Worm (Caenorhabditis elegans) whole organism, young adult: ENCODE data around the gene rbm-17.

ENCODE experiments used
- C06A6.2 ChIP-seq: fragments of 200-800 bp; sonication (Bioruptor generic); conservative IDR thresholded peaks from 2 replicates; pipeline ENCODE4 v1.3.6; 2022; ENCODE audit warnings: missing genetic modification characterization, missing compliant biosample characterization
- F33H1.4 ChIP-seq: fragments of 200-800 bp; sonication (Bioruptor generic); IDR thresholded peaks from 2 replicates; pipeline ENCODE4 v1.3.6; 2022; ENCODE audit warnings: missing genetic modification reagents, missing genetic modification characterization, missing compliant biosample characterization
- F39B2.1 ChIP-seq: fragments of 200-800 bp; sonication (Bioruptor generic); IDR thresholded peaks from 2 replicates; pipeline ENCODE4 v1.3.6; 2022; ENCODE audit warnings: missing genetic modification reagents, missing genetic modification characterization, missing compliant biosample characterization
- F49E8.2 ChIP-seq: sonication (generic microtip); optimal IDR thresholded peaks from 3 replicates; lab custom pipeline; 2017; ENCODE audit warnings: missing genetic modification characterization, mild to moderate bottlenecking, missing compliant biosample characterization, antibody characterized with exemption, moderate library complexity; ENCODE audit not compliant: insufficient read depth
- F55B11.4 ChIP-seq: sonication (generic microtip); optimal IDR thresholded peaks from 2 replicates; lab custom pipeline; 2016; ENCODE audit warnings: missing compliant biosample characterization, missing genetic modification characterization, borderline replicate concordance; ENCODE audit not compliant: insufficient read depth
- K11D2.4 ChIP-seq: fragments of 200-800 bp; sonication (Bioruptor generic); IDR thresholded peaks from 2 replicates; pipeline ENCODE4 v1.3.6; 2022; ENCODE audit warnings: missing genetic modification reagents, missing genetic modification characterization, missing compliant biosample characterization
- K12H6.12 ChIP-seq: fragments of 200-800 bp; sonication (Bioruptor generic); optimal IDR thresholded peaks from 2 replicates; lab custom pipeline; 2018; ENCODE audit warnings: mild to moderate bottlenecking, missing genetic modification characterization, missing compliant biosample characterization
- T07F8.4 ChIP-seq: sonication (generic microtip); optimal IDR thresholded peaks from 2 replicates; lab custom pipeline; 2016; ENCODE audit warnings: mild to moderate bottlenecking, missing genetic modification characterization, moderate library complexity, missing compliant biosample characterization
- T26A5.8 ChIP-seq: sonication (generic microtip); optimal IDR thresholded peaks from 2 replicates; lab custom pipeline; 2016; ENCODE audit warnings: missing genetic modification characterization, missing compliant biosample characterization
- akir-1 ChIP-seq: fragments of 200-800 bp; sonication (Bioruptor generic); optimal IDR thresholded peaks from 2 replicates; lab custom pipeline; 2018; ENCODE audit warnings: mild to moderate bottlenecking, missing genetic modification characterization, moderate library complexity, missing compliant biosample characterization
- aptf-2 ChIP-seq: fragments of 200-800 bp; sonication (Bioruptor generic); conservative IDR thresholded peaks from 2 replicates; pipeline ENCODE4 v1.3.6; 2022; ENCODE audit warnings: missing genetic modification reagents, missing genetic modification characterization, missing compliant biosample characterization
- attf-5 ChIP-seq: fragments of 200-800 bp; sonication (Bioruptor generic); optimal IDR thresholded peaks from 2 replicates; lab custom pipeline; 2018; ENCODE audit warnings: mild to moderate bottlenecking, missing genetic modification characterization, missing compliant biosample characterization
- attf-6 ChIP-seq: fragments of 200-800 bp; sonication (Bioruptor generic); IDR thresholded peaks from 2 replicates; pipeline ENCODE4 v1.3.6; 2022; ENCODE audit warnings: missing genetic modification reagents, missing genetic modification characterization, missing compliant biosample characterization
- bed-1 ChIP-seq: fragments of 200-800 bp; sonication (Bioruptor generic); IDR thresholded peaks from 2 replicates; pipeline ENCODE4 v1.3.6; 2022; ENCODE audit warnings: missing genetic modification reagents, missing genetic modification characterization, missing compliant biosample characterization
- ccch-3 ChIP-seq: fragments of 200-800 bp; sonication (Bioruptor generic); optimal IDR thresholded peaks from 2 replicates; lab custom pipeline; 2018; ENCODE audit warnings: mild to moderate bottlenecking, missing genetic modification characterization, missing compliant biosample characterization
- cebp-2 ChIP-seq: fragments of 200-800 bp; sonication (Bioruptor generic); IDR thresholded peaks from 2 replicates; pipeline ENCODE4 v1.3.6; 2022; ENCODE audit warnings: missing genetic modification characterization, missing compliant biosample characterization
- ceh-100 ChIP-seq: fragments of 200-800 bp; sonication (Bioruptor generic); IDR thresholded peaks from 2 replicates; pipeline ENCODE4 v1.3.6; 2022; ENCODE audit warnings: missing genetic modification reagents, missing genetic modification characterization, missing compliant biosample characterization
- ceh-27 ChIP-seq: fragments of 200-800 bp; sonication (Bioruptor generic); optimal IDR thresholded peaks from 2 replicates; lab custom pipeline; 2018; ENCODE audit warnings: mild to moderate bottlenecking, missing genetic modification characterization, moderate library complexity, missing compliant biosample characterization
- ceh-79 ChIP-seq: sonication (generic microtip); optimal IDR thresholded peaks from 2 replicates; lab custom pipeline; 2017; ENCODE audit warnings: mild to moderate bottlenecking, missing genetic modification characterization, missing compliant biosample characterization
- dpl-1 ChIP-seq: fragments of 150-350 bp; optimal IDR thresholded peaks from 2 replicates; lab custom pipeline; 2014; ENCODE audit warnings: missing biosample characterization, missing genetic modification reagents, missing genetic modification characterization
- efl-1 ChIP-seq: fragments of 150-350 bp; optimal IDR thresholded peaks from 2 replicates; lab custom pipeline; 2014; ENCODE audit warnings: missing biosample characterization, missing genetic modification reagents, missing genetic modification characterization
- egrh-3 ChIP-seq: fragments of 200-800 bp; sonication (Bioruptor generic); IDR thresholded peaks from 2 replicates; pipeline ENCODE4 v1.3.6; 2022; ENCODE audit warnings: missing genetic modification reagents, missing genetic modification characterization, missing compliant biosample characterization
- ets-4 ChIP-seq: fragments of 200-800 bp; sonication (Bioruptor generic); optimal IDR thresholded peaks from 2 replicates; lab custom pipeline; 2018; ENCODE audit warnings: mild to moderate bottlenecking, missing genetic modification characterization, missing compliant biosample characterization
- fkh-3 ChIP-seq: sonication (generic microtip); optimal IDR thresholded peaks from 2 replicates; lab custom pipeline; 2016; ENCODE audit warnings: mild to moderate bottlenecking, missing genetic modification characterization, missing compliant biosample characterization
- him-1 ChIP-seq: sonication (generic microtip); optimal IDR thresholded peaks from 2 replicates; lab custom pipeline; 2016; ENCODE audit warnings: missing genotype, missing genetic modification reagents, missing genetic modification characterization, missing compliant biosample characterization
- hlh-12 ChIP-seq: sonication (generic microtip); optimal IDR thresholded peaks from 2 replicates; lab custom pipeline; 2016; ENCODE audit warnings: missing genetic modification characterization, missing compliant biosample characterization
- hmg-20 ChIP-seq: fragments of 200-800 bp; sonication (Bioruptor generic); IDR thresholded peaks from 2 replicates; pipeline ENCODE4 v1.3.6; 2022; ENCODE audit warnings: missing genetic modification reagents, missing genetic modification characterization, missing compliant biosample characterization
- lag-1 ChIP-seq: fragments of 200-800 bp; sonication (Bioruptor generic); IDR thresholded peaks from 2 replicates; pipeline ENCODE4 v1.3.6; 2022; ENCODE audit warnings: missing genetic modification reagents, missing genetic modification characterization, missing compliant biosample characterization
- lin-26 ChIP-seq: fragments of 200-800 bp; sonication (Bioruptor generic); IDR thresholded peaks from 2 replicates; pipeline ENCODE4 v1.3.6; 2022; ENCODE audit warnings: missing genetic modification reagents, missing genetic modification characterization, missing compliant biosample characterization
- lin-35 ChIP-seq, 3 experiments: fragments of 150-350 bp in 2 of 3; sonication (generic microtip) in 1 of 3; optimal IDR thresholded peaks; 2 replicates each; lab custom pipeline; 2014 to 2018; ENCODE audit warnings: missing biosample characterization in 3 of 3, missing genetic modification characterization in 3 of 3, missing genetic modification reagents in 3 of 3
- lin-54 ChIP-seq: fragments of 200-800 bp; sonication (Bioruptor generic); optimal IDR thresholded peaks from 2 replicates; lab custom pipeline; 2018; ENCODE audit warnings: mild to moderate bottlenecking, missing genetic modification characterization, missing compliant biosample characterization
- lsl-1 ChIP-seq: fragments of 200-800 bp; sonication (Bioruptor generic); optimal IDR thresholded peaks from 2 replicates; lab custom pipeline; 2018; ENCODE audit warnings: mild to moderate bottlenecking, missing genetic modification characterization, moderate library complexity, missing compliant biosample characterization
- mcd-1 ChIP-seq: fragments of 200-800 bp; sonication (Bioruptor generic); IDR thresholded peaks from 2 replicates; pipeline ENCODE4 v1.3.6; 2022; ENCODE audit warnings: missing genetic modification reagents, missing genetic modification characterization, missing compliant biosample characterization
- nfyb-1 ChIP-seq: fragments of 200-800 bp; sonication (Bioruptor generic); IDR thresholded peaks from 2 replicates; pipeline ENCODE4 v1.3.6; 2022; ENCODE audit warnings: missing genetic modification reagents, missing genetic modification characterization, missing compliant biosample characterization
- nhr-80 ChIP-seq: sonication (generic microtip); optimal IDR thresholded peaks from 2 replicates; lab custom pipeline; 2016; ENCODE audit warnings: missing genetic modification characterization, missing compliant biosample characterization
- pbrm-1 ChIP-seq: fragments of 200-800 bp; sonication (Bioruptor generic); IDR thresholded peaks from 2 replicates; pipeline ENCODE4 v1.3.6; 2022; ENCODE audit warnings: missing genetic modification reagents, missing genetic modification characterization, missing compliant biosample characterization
- rec-8 ChIP-seq, 2 experiments: sonication (generic microtip); optimal IDR thresholded peaks; 2 replicates each; lab custom pipeline; 2016; ENCODE audit warnings: mild to moderate bottlenecking in 2 of 2, missing genetic modification characterization in 2 of 2, missing genetic modification reagents in 2 of 2, missing genotype in 2 of 2, missing biosample characterization in 1 of 2, missing compliant biosample characterization in 1 of 2, moderate library complexity in 1 of 2
- sdz-38 ChIP-seq: sonication (generic microtip); optimal IDR thresholded peaks from 2 replicates; lab custom pipeline; 2016; ENCODE audit warnings: missing genotype, missing genetic modification characterization, missing compliant biosample characterization
- sea-2 ChIP-seq: fragments of 200-800 bp; sonication (Bioruptor generic); IDR thresholded peaks from 2 replicates; pipeline ENCODE4 v1.3.6; 2022; ENCODE audit warnings: missing genetic modification characterization, missing compliant biosample characterization
- snpc-4 ChIP-seq, 5 experiments: fragments of 150-350 bp in 1 of 5; sonication (generic microtip) in 4 of 5; optimal IDR thresholded peaks; 2 replicates each; lab custom pipeline; 2014 to 2018; ENCODE audit warnings: missing genetic modification characterization in 5 of 5, missing biosample characterization in 3 of 5, antibody characterized with exemption in 2 of 5, mild to moderate bottlenecking in 2 of 5, missing compliant biosample characterization in 2 of 5, missing genotype in 2 of 5, moderate library complexity in 2 of 5, missing genetic modification reagents in 1 of 5
- unc-62 ChIP-seq: fragments of 150-350 bp; optimal IDR thresholded peaks from 2 replicates; lab custom pipeline; 2014; ENCODE audit warnings: missing biosample characterization, missing genetic modification reagents, missing genetic modification characterization
- xnd-1 ChIP-seq: sonication (generic microtip); optimal IDR thresholded peaks from 2 replicates; lab custom pipeline; 2016; ENCODE audit warnings: missing genotype, missing genetic modification reagents, missing genetic modification characterization, missing compliant biosample characterization
- zim-3 ChIP-seq: sonication (generic microtip); optimal IDR thresholded peaks from 2 replicates; lab custom pipeline; 2017; ENCODE audit warnings: mild to moderate bottlenecking, missing genetic modification characterization, moderate library complexity, missing compliant biosample characterization
- ztf-18 ChIP-seq: sonication (generic microtip); optimal IDR thresholded peaks from 2 replicates; lab custom pipeline; 2016; ENCODE audit warnings: missing genotype, mild to moderate bottlenecking, missing genetic modification characterization, missing compliant biosample characterization
- ztf-25 ChIP-seq: fragments of 200-800 bp; sonication (Bioruptor generic); IDR thresholded peaks from 2 replicates; pipeline ENCODE4 v1.3.6; 2022; ENCODE audit warnings: missing genetic modification reagents, missing genetic modification characterization, missing compliant biosample characterization
- ztf-26 ChIP-seq: sonication (generic microtip); optimal IDR thresholded peaks from 2 replicates; lab custom pipeline; 2017; ENCODE audit warnings: missing genetic modification characterization, missing compliant biosample characterization
- ztf-28 ChIP-seq: fragments of 200-800 bp; sonication (Bioruptor generic); IDR thresholded peaks from 2 replicates; pipeline ENCODE4 v1.3.6; 2022; ENCODE audit warnings: missing genetic modification reagents, missing genetic modification characterization, missing compliant biosample characterization

The rbm-17 gene

ce11 chrIV:11593415-11594190 is 44.5 kb upstream of the rbm-17 start, which contains the start of gene F40F11.3 (continued):
- TF ChIP-seq attf-5 (GFP tag; lab: Kevin White, UChicago) (peak; percentile 90), F55B11.4 (tag; lab: Kevin White, UChicago) (no peak), K11D2.4 (GFP tag; lab: Robert Waterston, UW) (peak; percentile 61), lag-1 (no peak), pbrm-1 (GFP tag; lab: Robert Waterston, UW) (peak; percentile 73), ceh-79 (tag; lab: Kevin White, UChicago) (no peak), sdz-38 (tag; lab: Kevin White, UChicago) (no peak), fkh-3 (no peak), mcd-1 (GFP tag; lab: Robert Waterston, UW) (peak; percentile 64), T07F8.4 (no peak), him-1 (tag; lab: Kevin White, UChicago) (no peak), xnd-1 (tag; lab: Kevin White, UChicago) (no peak), hlh-12 (no peak), zim-3 (tag; lab: Kevin White, UChicago) (no peak), bed-1 (no peak), attf-6 (GFP tag; lab: Robert Waterston, UW) (no peak), aptf-2 (GFP tag; lab: Robert Waterston, UW) (no peak), egrh-3 (GFP tag; lab: Robert Waterston, UW) (no peak), ztf-28 (GFP tag; lab: Robert Waterston, UW) (no peak), dpl-1 (peak; percentile 32), snpc-4 (GFP tag; optimal IDR thresholded peaks at IDR 0.05; lab: Kevin White, UChicago) (no peak), snpc-4 (tag; optimal IDR thresholded peaks at IDR 0.05; lab: Kevin White, UChicago) (peak in 3 of 4 experiments; percentile 20 to 44 (median 26)), F33H1.4 (GFP tag; lab: Robert Waterston, UW) (peak; percentile 34; the same call in 1 of the 2 replicates), C06A6.2 (GFP tag; lab: Robert Waterston, UW) (peak; percentile 78; the same call in 1 of the 2 replicates), lsl-1 (GFP tag; lab: Kevin White, UChicago) (no peak), ccch-3 (no peak), nhr-80 (peak; percentile 41), akir-1 (GFP tag; lab: Kevin White, UChicago) (peak; percentile 38), lin-54 (GFP tag; lab: Kevin White, UChicago) (peak; percentile 65), sea-2 (no peak), hmg-20 (GFP tag; lab: Robert Waterston, UW) (peak; percentile 37; the same call in 1 of the 2 replicates), F39B2.1 (GFP tag; lab: Robert Waterston, UW) (no peak), F49E8.2 (tag; lab: Kevin White, UChicago) (no peak), lin-26 (GFP tag; lab: Robert Waterston, UW) (peak; percentile 66; the same call in 1 of the 2 replicates), nfyb-1 (GFP tag; lab: Robert Waterston, UW) (peak; percentile 77), unc-62 (GFP tag; lab: Kevin White, UChicago) (no peak), ztf-26 (tag; lab: Kevin White, UChicago) (peak; percentile 51), T26A5.8 (tag; lab: Kevin White, UChicago) (no peak), cebp-2 (GFP tag; lab: Robert Waterston, UW) (0 out of 2 replicates have a peak, but pooled peaks have one; percentile 47), ets-4 (GFP tag; lab: Kevin White, UChicago) (peak; percentile 41), ceh-100 (GFP tag; lab: Robert Waterston, UW) (no peak; the same call in none of the 2 replicates), ztf-18 (tag; lab: Kevin White, UChicago) (peak; percentile 2), rec-8 (tag; optimal IDR thresholded peaks at IDR 0.05; lab: Kevin White, UChicago) (no peak), lin-35 (GFP tag; optimal IDR thresholded peaks at IDR 0.05; lab: Kevin White, UChicago) (peak in 1 of 3 experiments; percentile 82), K12H6.12 (tag; lab: Kevin White, UChicago) (peak; percentile 75), ceh-27 (GFP tag; lab: Kevin White, UChicago) (peak; percentile 94), efl-1 (GFP tag; lab: Kevin White, UChicago) (no peak), ztf-25 (GFP tag; lab: Robert Waterston, UW) (no peak)
